Fruit fly (Drosophila melanogaster) whole organism, embryonic: Measurements from ENCODE around the gene east.

Experiments used
- Atf3 ChIP-seq: fragments of 200-800 bp; sonication (Bioruptor generic); optimal IDR thresholded peaks from 3 replicates; lab custom pipeline; 2016; ENCODE audit warnings: missing biosample characterization, missing genetic modification characterization
- Bgb ChIP-seq: fragments of 200-800 bp; sonication (Bioruptor generic); IDR thresholded peaks from 2 replicates; pipeline ENCODE4 v1.3.6; 2022; ENCODE audit warnings: missing biosample characterization, missing genetic modification characterization; ENCODE audit not compliant: partially characterized antibody
- CG10147 ChIP-seq: fragments of 200-800 bp; sonication (Bioruptor generic); optimal IDR thresholded peaks from 2 replicates; lab custom pipeline; 2019; ENCODE audit warnings: missing biosample characterization, mild to moderate bottlenecking, missing genetic modification characterization, moderate library complexity
- CG10431 ChIP-seq: fragments of 200-800 bp; sonication (Bioruptor generic); optimal IDR thresholded peaks from 3 replicates; lab custom pipeline; 2018; ENCODE audit warnings: missing biosample characterization, mild to moderate bottlenecking, missing genetic modification characterization
- CG10543 ChIP-seq: fragments of 200-800 bp; sonication (Bioruptor generic); optimal IDR thresholded peaks from 3 replicates; lab custom pipeline; 2017; ENCODE audit warnings: missing biosample characterization, mild to moderate bottlenecking, missing genetic modification characterization, moderate library complexity
- CG10979 ChIP-seq: fragments of 200-800 bp; sonication (Bioruptor generic); optimal IDR thresholded peaks from 2 replicates; lab custom pipeline; 2018; ENCODE audit warnings: missing biosample characterization, mild to moderate bottlenecking, missing genetic modification characterization, moderate library complexity
- CG11723 ChIP-seq: fragments of 200-800 bp; sonication (Bioruptor generic); optimal IDR thresholded peaks from 2 replicates; lab custom pipeline; 2017; ENCODE audit warnings: missing biosample characterization, mild to moderate bottlenecking, missing genetic modification characterization
- CG12104 ChIP-seq: fragments of 200-800 bp; sonication (Bioruptor generic); optimal IDR thresholded peaks from 3 replicates; lab custom pipeline; 2016; ENCODE audit warnings: missing biosample characterization, missing genetic modification characterization
- CG1529 ChIP-seq: fragments of 200-800 bp; sonication (Bioruptor generic); optimal IDR thresholded peaks from 3 replicates; lab custom pipeline; 2018; ENCODE audit warnings: missing biosample characterization, missing genetic modification characterization
- CG15696 ChIP-seq: fragments of 200-800 bp; sonication (Bioruptor generic); optimal IDR thresholded peaks from 2 replicates; lab custom pipeline; 2019; ENCODE audit warnings: missing biosample characterization, mild to moderate bottlenecking, missing genetic modification characterization, moderate library complexity
- CG2199 ChIP-seq: fragments of 200-800 bp; sonication (Bioruptor generic); IDR thresholded peaks from 3 replicates; pipeline ENCODE4 v1.3.6; 2022; ENCODE audit warnings: missing biosample characterization, missing genetic modification characterization
- CG30403 ChIP-seq: fragments of 200-800 bp; sonication (Bioruptor generic); optimal IDR thresholded peaks from 3 replicates; lab custom pipeline; 2016; ENCODE audit warnings: missing biosample characterization, missing genetic modification characterization
- CG31365 ChIP-seq: fragments of 200-800 bp; sonication (Bioruptor generic); optimal IDR thresholded peaks from 2 replicates; lab custom pipeline; 2018; ENCODE audit warnings: missing biosample characterization, mild to moderate bottlenecking, missing genetic modification characterization
- CG32767 ChIP-seq: fragments of 200-800 bp; sonication (Bioruptor generic); IDR thresholded peaks from 2 replicates; pipeline ENCODE4 v1.3.6; 2022; ENCODE audit warnings: missing biosample characterization, missing genetic modification characterization
- CG4730 ChIP-seq: fragments of 200-800 bp; sonication (Bioruptor generic); IDR thresholded peaks from 2 replicates; pipeline ENCODE4 v1.3.6; 2022; ENCODE audit warnings: missing biosample characterization, missing genetic modification characterization
- CG5953 ChIP-seq: fragments of 200-800 bp; sonication (Bioruptor generic); IDR thresholded peaks from 2 replicates; pipeline ENCODE4 v1.3.6; 2022; ENCODE audit warnings: missing biosample characterization, missing genetic modification characterization
- CG7963 ChIP-seq: fragments of 200-800 bp; sonication (Bioruptor generic); IDR thresholded peaks from 3 replicates; pipeline ENCODE4 v1.3.6; 2022; ENCODE audit warnings: missing biosample characterization, missing genetic modification characterization; ENCODE audit not compliant: partially characterized antibody
- CG8290 ChIP-seq, 3 experiments: fragments of 200-800 bp; sonication (Bioruptor generic); optimal IDR thresholded peaks; 2 replicates each; lab custom pipeline; 2016 to 2019; ENCODE audit warnings: missing biosample characterization in 3 of 3, missing genetic modification characterization in 3 of 3, mild to moderate bottlenecking in 2 of 3, moderate library complexity in 1 of 3
- CG8924 ChIP-seq: fragments of 200-800 bp; optimal IDR thresholded peaks from 3 replicates; lab custom pipeline; 2019; ENCODE audit warnings: missing biosample characterization, mild to moderate bottlenecking, missing genetic modification characterization, moderate library complexity
- D19B ChIP-seq: fragments of 200-800 bp; sonication (Bioruptor generic); optimal IDR thresholded peaks from 2 replicates; lab custom pipeline; 2017; ENCODE audit warnings: missing biosample characterization, mild to moderate bottlenecking, missing genetic modification characterization
- Drgx ChIP-seq: fragments of 200-800 bp; sonication (Bioruptor generic); IDR thresholded peaks from 2 replicates; pipeline ENCODE4 v1.3.6; 2022; ENCODE audit warnings: missing biosample characterization, missing genetic modification characterization
- Kr ChIP-seq: fragments of 200-800 bp; sonication (Bioruptor generic); optimal IDR thresholded peaks from 2 replicates; lab custom pipeline; 2017; ENCODE audit warnings: missing biosample characterization, mild to moderate bottlenecking, missing genetic modification characterization
- MBD-R2 ChIP-seq: fragments of 200-800 bp; sonication (Bioruptor generic); IDR thresholded peaks from 2 replicates; pipeline ENCODE4 v1.3.6; 2022; ENCODE audit warnings: missing biosample characterization, missing genetic modification characterization
- Meics ChIP-seq: fragments of 200-800 bp; sonication (Bioruptor generic); optimal IDR thresholded peaks from 2 replicates; lab custom pipeline; 2017; ENCODE audit warnings: missing biosample characterization, mild to moderate bottlenecking, missing genetic modification characterization
- NFAT ChIP-seq: fragments of 200-800 bp; sonication (Bioruptor generic); IDR thresholded peaks from 2 replicates; pipeline ENCODE4 v1.3.6; 2022; ENCODE audit warnings: missing biosample characterization, missing genetic modification characterization
- Ptx1 ChIP-seq: fragments of 200-800 bp; sonication (Bioruptor generic); IDR thresholded peaks from 2 replicates; pipeline ENCODE4 v1.3.6; 2022; ENCODE audit warnings: missing biosample characterization, missing genetic modification characterization
- Side ChIP-seq: fragments of 200-800 bp; sonication (Bioruptor generic); optimal IDR thresholded peaks from 2 replicates; lab custom pipeline; 2016; ENCODE audit warnings: missing biosample characterization, missing genetic modification characterization
- Ssrp ChIP-seq: fragments of 200-800 bp; sonication (Bioruptor generic); optimal IDR thresholded peaks from 2 replicates; lab custom pipeline; 2018; ENCODE audit warnings: missing biosample characterization, mild to moderate bottlenecking, missing genetic modification characterization, moderate library complexity
- ase ChIP-seq: fragments of 200-800 bp; sonication (Bioruptor generic); IDR thresholded peaks from 3 replicates; pipeline ENCODE4 v1.3.6; 2022; ENCODE audit warnings: missing biosample characterization, missing genetic modification characterization
- ato ChIP-seq: fragments of 200-800 bp; sonication (Bioruptor generic); IDR thresholded peaks from 2 replicates; pipeline ENCODE4 v1.3.6; 2022; ENCODE audit warnings: missing biosample characterization, missing genetic modification characterization; ENCODE audit not compliant: partially characterized antibody
- ci ChIP-seq: fragments of 200-800 bp; sonication (Bioruptor generic); IDR thresholded peaks from 3 replicates; pipeline ENCODE4 v1.3.6; 2022; ENCODE audit warnings: missing biosample characterization, missing genetic modification characterization
- dimm ChIP-seq: fragments of 200-800 bp; sonication (Bioruptor generic); IDR thresholded peaks from 2 replicates; pipeline ENCODE4 v1.3.6; 2022; ENCODE audit warnings: missing biosample characterization, missing genetic modification characterization
- emc ChIP-seq: fragments of 200-800 bp; sonication (Bioruptor generic); optimal IDR thresholded peaks from 2 replicates; lab custom pipeline; 2016; ENCODE audit warnings: missing biosample characterization, missing genetic modification characterization
- en ChIP-seq: fragments of 200-800 bp; sonication (Bioruptor generic); optimal IDR thresholded peaks from 2 replicates; lab custom pipeline; 2016; ENCODE audit warnings: missing biosample characterization, missing genetic modification characterization
- fd64A ChIP-seq: fragments of 200-800 bp; sonication (Bioruptor generic); optimal IDR thresholded peaks from 3 replicates; lab custom pipeline; 2018; ENCODE audit warnings: missing biosample characterization, mild to moderate bottlenecking, missing genetic modification characterization
- fd96Cb ChIP-seq: fragments of 200-800 bp; sonication (Bioruptor generic); optimal IDR thresholded peaks from 2 replicates; lab custom pipeline; 2018; ENCODE audit warnings: missing biosample characterization, mild to moderate bottlenecking, missing genetic modification characterization, moderate library complexity
- gt ChIP-seq: fragments of 200-800 bp; sonication (Bioruptor generic); IDR thresholded peaks from 2 replicates; pipeline ENCODE4 v1.3.6; 2022; ENCODE audit warnings: missing biosample characterization, missing genetic modification characterization
- hkb ChIP-seq, 2 experiments: fragments of 200-800 bp in 1 of 2; fragments of >200 bp in 1 of 2; sonication (Bioruptor generic) in 1 of 2; IDR thresholded peaks in 1 of 2; optimal IDR thresholded peaks in 1 of 2; 2 replicates each; pipeline versions ENCODE4 v1.3.6 to Lab custom; 2017 to 2022; ENCODE audit warnings: missing biosample characterization in 1 of 2, missing genetic modification characterization in 1 of 2
- jing ChIP-seq: fragments of 200-800 bp; sonication (Bioruptor generic); optimal IDR thresholded peaks from 2 replicates; lab custom pipeline; 2018; ENCODE audit warnings: missing biosample characterization, mild to moderate bottlenecking, missing genetic modification characterization
- kah ChIP-seq: fragments of 200-800 bp; sonication (Bioruptor generic); optimal IDR thresholded peaks from 2 replicates; lab custom pipeline; 2018; ENCODE audit warnings: missing biosample characterization, mild to moderate bottlenecking, missing genetic modification characterization
- nau ChIP-seq: fragments of 200-800 bp; sonication (Bioruptor generic); optimal IDR thresholded peaks from 3 replicates; lab custom pipeline; 2017; ENCODE audit warnings: missing biosample characterization, mild to moderate bottlenecking, missing genetic modification characterization, missing genetic modification reagents
- run ChIP-seq: fragments of 200-800 bp; sonication (Bioruptor generic); optimal IDR thresholded peaks from 3 replicates; lab custom pipeline; 2018; ENCODE audit warnings: missing biosample characterization, mild to moderate bottlenecking, missing genetic modification characterization
- sim ChIP-seq: fragments of 200-800 bp; sonication (Bioruptor generic); IDR thresholded peaks from 2 replicates; pipeline ENCODE4 v1.3.6; 2022; ENCODE audit warnings: missing biosample characterization, missing genetic modification characterization
- ssp ChIP-seq: fragments of 200-800 bp; sonication (Bioruptor generic); IDR thresholded peaks from 2 replicates; pipeline ENCODE4 v1.3.6; 2022; ENCODE audit warnings: missing biosample characterization, missing genetic modification characterization
- sug ChIP-seq: fragments of 200-800 bp; optimal IDR thresholded peaks from 2 replicates; lab custom pipeline; 2019; ENCODE audit warnings: missing biosample characterization, mild to moderate bottlenecking, missing genetic modification characterization, moderate library complexity
- ttk ChIP-seq: fragments of 200-800 bp; sonication (Bioruptor generic); IDR thresholded peaks from 2 replicates; pipeline ENCODE4 v2.1.2; 2022; ENCODE audit warnings: missing biosample characterization, missing genetic modification characterization
- unpg ChIP-seq: fragments of 200-800 bp; sonication (Bioruptor generic); optimal IDR thresholded peaks from 3 replicates; lab custom pipeline; 2018; ENCODE audit warnings: missing biosample characterization, mild to moderate bottlenecking, missing genetic modification characterization, moderate library complexity
- zen ChIP-seq: fragments of 200-800 bp; sonication (Bioruptor generic); optimal IDR thresholded peaks from 3 replicates; lab custom pipeline; 2018; ENCODE audit warnings: missing biosample characterization, mild to moderate bottlenecking, missing genetic modification characterization, moderate library complexity

The east gene

DNA sequence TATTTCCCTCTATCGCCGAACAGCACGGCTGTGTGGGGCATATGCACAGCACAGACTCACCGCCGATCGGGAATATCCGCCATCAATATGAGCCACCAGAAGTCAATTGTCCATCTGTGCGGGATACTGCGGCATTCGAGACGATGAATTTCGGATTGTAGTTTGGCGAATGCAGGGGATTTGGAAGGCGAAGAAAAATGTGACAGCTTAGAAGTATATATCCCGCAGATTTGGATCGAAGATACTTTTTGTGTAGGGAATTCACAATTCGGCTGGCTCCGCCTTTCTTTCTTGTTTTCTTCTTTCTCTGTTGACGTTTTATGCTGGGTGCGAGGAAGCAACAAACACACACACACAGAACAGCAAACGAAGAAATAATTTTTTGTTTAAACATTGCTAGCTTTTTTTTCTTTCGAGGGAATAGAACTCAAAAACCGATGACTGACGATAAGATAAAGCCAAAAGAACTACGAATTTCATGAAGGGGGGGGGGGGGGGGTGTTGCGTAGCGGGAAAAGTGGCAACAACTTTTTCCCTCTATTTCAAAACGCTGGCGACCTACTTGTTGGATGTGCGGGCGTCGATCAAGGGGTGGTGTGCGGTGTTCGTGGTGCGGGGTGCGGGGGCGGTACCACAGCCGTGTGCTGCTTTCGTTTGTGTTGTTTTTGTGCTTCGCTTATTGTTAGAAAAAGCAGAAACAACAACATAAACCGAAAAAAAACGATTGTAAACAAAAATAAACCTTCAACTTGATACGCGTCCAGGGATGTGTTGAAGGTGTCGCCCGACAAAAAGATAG is 26.3 kb upstream of the east start (continued):
- TF ChIP-seq nau (GFP tag; lab: Kevin White, UChicago) (peak; percentile 52), hkb (optimal IDR thresholded peaks at IDR 0.05; lab: Kevin White, UChicago) (no peak), hkb (GFP tag; IDR thresholded peaks at IDR 0.05; lab: Robert Waterston, UW) (peak; percentile 45; the same call in 1 of the 2 replicates), ci (GFP tag; lab: Robert Waterston, UW) (peak; percentile 78), CG2199 (GFP tag; lab: Robert Waterston, UW) (no peak), Atf3 (peak; percentile 80), ato (GFP tag; lab: Robert Waterston, UW) (no peak), sug (tag; lab: Kevin White, UChicago) (peak; percentile 46), unpg (GFP tag; lab: Kevin White, UChicago) (peak; percentile 81), ssp (GFP tag; lab: Robert Waterston, UW) (peak; percentile 65), Ptx1 (GFP tag; lab: Robert Waterston, UW) (peak; percentile 83), ase (peak; percentile 70; the same call in 1 of the 3 replicates), Side (GFP tag; lab: Kevin White, UChicago) (peak; percentile 2), CG8924 (tag; lab: Kevin White, UChicago) (peak; percentile 85), en (GFP tag; lab: Kevin White, UChicago) (no peak), CG10147 (GFP tag; lab: Kevin White, UChicago) (peak; percentile 53), fd64A (GFP tag; lab: Kevin White, UChicago) (peak; percentile 7), Meics (peak; percentile 62), Ssrp (tag; lab: Kevin White, UChicago) (peak; percentile 84), CG30403 (GFP tag; lab: Kevin White, UChicago) (peak; percentile 66), CG8290 (GFP tag; optimal IDR thresholded peaks at IDR 0.05; lab: Kevin White, UChicago) (no peak), CG8290 (tag; optimal IDR thresholded peaks at IDR 0.05; lab: Kevin White, UChicago) (peak; percentile 12 to 87), CG11723 (GFP tag; lab: Kevin White, UChicago) (peak; percentile 77), D19B (GFP tag; lab: Kevin White, UChicago) (peak; percentile 24), gt (GFP tag; lab: Robert Waterston, UW) (peak; percentile 52; the same call in 1 of the 2 replicates), fd96Cb (tag; lab: Kevin White, UChicago) (peak; percentile 87), CG4730 (GFP tag; lab: Robert Waterston, UW) (peak; percentile 50), CG10543 (GFP tag; lab: Kevin White, UChicago) (peak; percentile 60), kah (GFP tag; lab: Kevin White, UChicago) (peak; percentile 12), CG1529 (peak; percentile 80), CG32767 (GFP tag; lab: Robert Waterston, UW) (peak; percentile 74), CG7963 (GFP tag; lab: Robert Waterston, UW) (no peak), MBD-R2 (GFP tag; lab: Robert Waterston, UW) (no peak), ttk (GFP tag; lab: Robert Waterston, UW) (peak; percentile 72), CG10979 (tag; lab: Kevin White, UChicago) (peak; percentile 79), CG15696 (no peak), dimm (peak; percentile 31; the same call in 1 of the 2 replicates), CG12104 (peak; percentile 26), NFAT (GFP tag; lab: Robert Waterston, UW) (no peak), sim (GFP tag; lab: Robert Waterston, UW) (no peak), CG5953 (GFP tag; lab: Robert Waterston, UW) (peak; percentile 72; the same call in 1 of the 2 replicates), emc (GFP tag; lab: Kevin White, UChicago) (peak; percentile 32), Drgx (peak; percentile 59), CG31365 (peak; percentile 41), zen (tag; lab: Kevin White, UChicago) (peak; percentile 4), Kr (GFP tag; lab: Kevin White, UChicago) (no peak), Bgb (no peak), jing (GFP tag; lab: Kevin White, UChicago) (peak; percentile 84), CG10431 (GFP tag; lab: Kevin White, UChicago) (peak; percentile 53), run (tag; lab: Kevin White, UChicago) (peak; percentile 60)
